Worm (Caenorhabditis elegans): Measurements from ENCODE around the gene T04C9.3.
A peak's percentile ranks its signal among the peaks of the same experiment; 100 is the strongest.

The T04C9.3 gene

ce11 chrIII:5938790-5939452 is 46.5 kb upstream of the T04C9.3 start (continued):
- TF ChIP-seq F22D6.2 (tag; optimal IDR thresholded peaks at IDR 0.05), result no peak
- peak; percentile 64 for TF ChIP-seq rcor-1 (GFP tag; IDR thresholded peaks at IDR 0.05)
- TF ChIP-seq Y95B8A.8 (GFP tag; IDR thresholded peaks at IDR 0.05), result peak; percentile 89
- TF ChIP-seq unc-62 (GFP tag; optimal IDR thresholded peaks at IDR 0.05), result peak; percentile 87
- no peak for TF ChIP-seq F23B12.7 (tag; optimal IDR thresholded peaks at IDR 0.05; ENCODE audit: insufficient read depth)
- no peak for TF ChIP-seq Y79H2A.3 (GFP tag; conservative IDR thresholded peaks at IDR 0.05)
- TF ChIP-seq ceh-79 (tag; optimal IDR thresholded peaks at IDR 0.05), result no peak
- TF ChIP-seq hsf-1 (GFP tag; IDR thresholded peaks at IDR 0.05), result peak; percentile 98
- TF ChIP-seq ekl-4 (GFP tag; IDR thresholded peaks at IDR 0.05), result peak; percentile 60
- TF ChIP-seq madf-6 (GFP tag; IDR thresholded peaks at IDR 0.05), result peak; percentile 95; the same call in 1 of the 2 replicates
- TF ChIP-seq mes-4 (tag; optimal IDR thresholded peaks at IDR 0.05), result no peak
- TF ChIP-seq rec-8 (tag; optimal IDR thresholded peaks at IDR 0.05), result no peak
- no peak for TF ChIP-seq ceh-40 (GFP tag; IDR thresholded peaks at IDR 0.05)
- peak; percentile 75 for TF ChIP-seq dpl-1 (GFP tag; optimal IDR thresholded peaks at IDR 0.05)
- peak; percentile 96 for TF ChIP-seq madf-3 (GFP tag; IDR thresholded peaks at IDR 0.05)
- TF ChIP-seq snpc-4 (GFP tag; optimal IDR thresholded peaks at IDR 0.05), result no peak
- TF ChIP-seq snpc-4 (tag; optimal IDR thresholded peaks at IDR 0.05), result peak in 1 of 4 experiments; percentile 34
- no peak for TF ChIP-seq Y56A3A.18 (GFP tag; IDR thresholded peaks at IDR 0.05)
- no peak for TF ChIP-seq B0261.1 (tag; optimal IDR thresholded peaks at IDR 0.05)
- 0 out of 2 replicates have a peak, but pooled peaks have one; percentile 29 for TF ChIP-seq C17E4.6 (GFP tag; IDR thresholded peaks at IDR 0.05)
- TF ChIP-seq rpc-1 (optimal IDR thresholded peaks at IDR 0.05), result no peak
- TF ChIP-seq rpc-1 (tag; optimal IDR thresholded peaks at IDR 0.05), result no peak
- TF ChIP-seq hlh-26 (GFP tag; conservative IDR thresholded peaks at IDR 0.05), result no peak
- TF ChIP-seq T26A5.8 (tag; optimal IDR thresholded peaks at IDR 0.05), result no peak
- no peak for TF ChIP-seq C06A6.2 (GFP tag; conservative IDR thresholded peaks at IDR 0.05)
- peak; percentile 89 for TF ChIP-seq lsl-1 (GFP tag; optimal IDR thresholded peaks at IDR 0.05)
- TF ChIP-seq lsy-27 (tag; optimal IDR thresholded peaks at IDR 0.05; ENCODE audit: borderline replicate concordance, insufficient read depth), result no peak
- peak; percentile 13 for TF ChIP-seq T07F8.4 (tag; optimal IDR thresholded peaks at IDR 0.05)
- no peak for TF ChIP-seq dpff-1 (tag; optimal IDR thresholded peaks at IDR 0.05)
- TF ChIP-seq him-1 (tag; optimal IDR thresholded peaks at IDR 0.05), result peak; percentile 22
- TF ChIP-seq Y53G8AR.9 (GFP tag; conservative IDR thresholded peaks at IDR 0.05), result 0 out of 2 replicates have a peak, but pooled peaks have one; percentile 14
- TF ChIP-seq sdz-38 (tag; optimal IDR thresholded peaks at IDR 0.05), result no peak
- TF ChIP-seq let-526 (GFP tag; IDR thresholded peaks at IDR 0.05), result no peak
- no peak for TF ChIP-seq nhr-120 (GFP tag; IDR thresholded peaks at IDR 0.05)
- TF ChIP-seq let-607 (tag; optimal IDR thresholded peaks at IDR 0.05), result no peak
- no peak for TF ChIP-seq egl-18 (GFP tag; IDR thresholded peaks at IDR 0.05)
- TF ChIP-seq F39B2.1 (GFP tag; IDR thresholded peaks at IDR 0.05), result no peak
- peak; percentile 88 for TF ChIP-seq D2030.7 (GFP tag; IDR thresholded peaks at IDR 0.05)
- TF ChIP-seq nhr-80 (tag; optimal IDR thresholded peaks at IDR 0.05), result peak; percentile 46
- TF ChIP-seq xnd-1 (tag; optimal IDR thresholded peaks at IDR 0.05), result peak; percentile 86
- TF ChIP-seq F57C9.4 (tag; optimal IDR thresholded peaks at IDR 0.05), result no peak
- TF ChIP-seq attf-3 (GFP tag; conservative IDR thresholded peaks at IDR 0.05), result no peak
- TF ChIP-seq tbx-9 (tag; optimal IDR thresholded peaks at IDR 0.05; ENCODE audit: borderline replicate concordance), result no peak
- TF ChIP-seq madf-8 (GFP tag; conservative IDR thresholded peaks at IDR 0.05), result peak; percentile 88
- TF ChIP-seq unc-130 (GFP tag; optimal IDR thresholded peaks at IDR 0.05), result peak; percentile 75
- no peak for TF ChIP-seq zfh-2 (GFP tag; conservative IDR thresholded peaks at IDR 0.05)
- no peak for TF ChIP-seq ZK185.1 (tag; optimal IDR thresholded peaks at IDR 0.05; ENCODE audit: poor library complexity, severe bottlenecking)
- TF ChIP-seq nhr-179 (tag; optimal IDR thresholded peaks at IDR 0.05), result no peak

Measured in whole organism, young adult.